Fruit fly (Drosophila melanogaster): ENCODE measurements around the gene CG2211.

Gene CG2211

dm6 chr3L:1366879-1367650 is 31.9 kb upstream of the CG2211 start (continued):
- no peak for TF ChIP-seq caup (GFP tag; optimal IDR thresholded peaks at IDR 0.05; ENCODE audit: severe bottlenecking)
- TF ChIP-seq vvl (GFP tag; IDR thresholded peaks at IDR 0.05): peak; percentile 34; the same call in 1 of the 2 replicates
- no peak for TF ChIP-seq insv (GFP tag; optimal IDR thresholded peaks at IDR 0.05)
- peak; percentile 13 for TF ChIP-seq sqz (GFP tag; optimal IDR thresholded peaks at IDR 0.05)
- peak; percentile 26 for TF ChIP-seq Jarid2 (GFP tag; optimal IDR thresholded peaks at IDR 0.05)
- peak; percentile 76; the same call in 1 of the 4 replicates for TF ChIP-seq chinmo (GFP tag; IDR thresholded peaks at IDR 0.05; ENCODE audit: partially characterized antibody)
- TF ChIP-seq sr (GFP tag; IDR thresholded peaks at IDR 0.05): no peak
- peak; percentile 55 for TF ChIP-seq sna (GFP tag; IDR thresholded peaks at IDR 0.05; ENCODE audit: partially characterized antibody)
- TF ChIP-seq zen2 (GFP tag; IDR thresholded peaks at IDR 0.05; ENCODE audit: partially characterized antibody): peak; percentile 58; the same call in 2 of the 3 replicates
- TF ChIP-seq Usf (GFP tag; optimal IDR thresholded peaks at IDR 0.05): no peak
- TF ChIP-seq CG8388 (GFP tag; optimal IDR thresholded peaks at IDR 0.05): peak; percentile 82
- no peak for TF ChIP-seq zfh1 (GFP tag; IDR thresholded peaks at IDR 0.05)
- TF ChIP-seq CG4707 (GFP tag; optimal IDR thresholded peaks at IDR 0.05): peak; percentile 79
- no peak for TF ChIP-seq Spps (tag; optimal IDR thresholded peaks at IDR 0.05)
- TF ChIP-seq kni (GFP tag; optimal IDR thresholded peaks at IDR 0.05): peak; percentile 34

- TF ChIP-seq sens (GFP tag): no peak
- peak in 1 of 2 experiments; percentile 84 for TF ChIP-seq tll (GFP tag; optimal IDR thresholded peaks at IDR 0.05)
- TF ChIP-seq Nf-YC (tag; optimal IDR thresholded peaks at IDR 0.05): peak; percentile 83
- TF ChIP-seq Ets65A (GFP tag): peak; percentile 56
- TF ChIP-seq mirr (GFP tag; optimal IDR thresholded peaks at IDR 0.05): no peak
- peak; percentile 37 for TF ChIP-seq zen (tag; optimal IDR thresholded peaks at IDR 0.05)
- TF ChIP-seq Nf-YA (GFP tag; IDR thresholded peaks at IDR 0.05): peak; percentile 38; the same call in 1 of the 2 replicates
- peak; percentile 95 for TF ChIP-seq Nf-YB (GFP tag; optimal IDR thresholded peaks at IDR 0.05)
- peak; percentile 46 for TF ChIP-seq CG1832 (GFP tag; optimal IDR thresholded peaks at IDR 0.05)
Observed at dm6 chr3L:1364368-1364767, 29.2 kb upstream of the CG2211 start.

DNA sequence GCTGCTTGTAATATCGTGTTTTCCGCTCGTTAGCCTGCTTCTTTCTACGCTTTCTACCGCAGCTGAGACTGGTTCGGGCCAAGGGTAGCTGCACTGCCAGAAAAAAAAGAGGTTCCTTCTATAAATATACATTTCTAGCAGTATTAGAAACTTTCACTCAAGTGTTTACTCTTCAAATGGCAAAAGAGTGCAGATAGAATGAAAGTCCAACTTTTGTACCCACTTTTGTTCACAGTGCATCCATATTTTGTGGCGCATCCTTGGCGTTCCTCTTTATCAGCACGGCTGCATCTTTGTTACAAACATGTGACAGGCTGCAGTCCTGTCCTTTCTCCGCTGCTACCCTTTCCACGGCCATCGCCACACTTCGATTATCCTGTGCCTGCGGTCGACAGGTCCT is 23.2 kb upstream of the CG2211 start:
- TF ChIP-seq pan (optimal IDR thresholded peaks at IDR 0.05): no peak
- TF ChIP-seq pan (GFP tag; optimal IDR thresholded peaks at IDR 0.05 in 1 of 2, IDR thresholded peaks at IDR 0.05 in 1 of 2): peak in 1 of 2 experiments; percentile 14
- TF ChIP-seq gt (GFP tag; IDR thresholded peaks at IDR 0.05): no peak
- peak; percentile 74 for TF ChIP-seq sens (GFP tag)
- TF ChIP-seq Xrp1 (GFP tag; IDR thresholded peaks at IDR 0.05): peak; percentile 51
- TF ChIP-seq CG18599 (GFP tag; optimal IDR thresholded peaks at IDR 0.05): no peak
- TF ChIP-seq ara (GFP tag; IDR thresholded peaks at IDR 0.05): peak; percentile 43; the same call in 1 of the 2 replicates
- TF ChIP-seq Ptx1 (GFP tag; IDR thresholded peaks at IDR 0.05): 0 out of 2 replicates have a peak, but pooled peaks have one; percentile 9
- TF ChIP-seq grn (GFP tag; optimal IDR thresholded peaks at IDR 0.05): peak; percentile 1
- no peak for TF ChIP-seq zfh2 (GFP tag; optimal IDR thresholded peaks at IDR 0.05)
- peak; percentile 25; the same call in 1 of the 2 replicates for TF ChIP-seq sens-2 (GFP tag; IDR thresholded peaks at IDR 0.05)
- no peak for TF ChIP-seq toy (GFP tag; IDR thresholded peaks at IDR 0.05)
- peak; percentile 1 for TF ChIP-seq Chrac-16 (GFP tag; optimal IDR thresholded peaks at IDR 0.05)
- TF ChIP-seq CG8924 (tag; optimal IDR thresholded peaks at IDR 0.05): no peak
- TF ChIP-seq sima (GFP tag; optimal IDR thresholded peaks at IDR 0.05): no peak
- TF ChIP-seq ham (GFP tag; IDR thresholded peaks at IDR 0.05): no peak
- peak; percentile 79 for TF ChIP-seq CG4404 (GFP tag; IDR thresholded peaks at IDR 0.05)
- peak; percentile 63 for TF ChIP-seq CG15696 (tag; optimal IDR thresholded peaks at IDR 0.05)
- no peak for TF ChIP-seq Atf3 (GFP tag; optimal IDR thresholded peaks at IDR 0.05)
- peak; percentile 59; the same call in 1 of the 2 replicates for TF ChIP-seq CG8765 (GFP tag; IDR thresholded peaks at IDR 0.05)
- peak; percentile 37 for TF ChIP-seq CG2712 (tag; optimal IDR thresholded peaks at IDR 0.05)
- TF ChIP-seq org-1 (GFP tag; optimal IDR thresholded peaks at IDR 0.05): no peak
- TF ChIP-seq gcm (GFP tag; optimal IDR thresholded peaks at IDR 0.05): no peak
- no peak for TF ChIP-seq tx (GFP tag; optimal IDR thresholded peaks at IDR 0.05)

Measured in whole organism, embryonic.